Worm (Caenorhabditis elegans): ENCODE results near the gene K08C7.6.

- TF ChIP-seq F39B2.1 (GFP tag; IDR thresholded peaks at IDR 0.05) (no peak), F49E8.2 (tag; optimal IDR thresholded peaks at IDR 0.05; ENCODE audit: insufficient read depth) (no peak), lin-35 (GFP tag; optimal IDR thresholded peaks at IDR 0.05) (no peak), ztf-25 (GFP tag; IDR thresholded peaks at IDR 0.05) (no peak), ccch-3 (GFP tag; optimal IDR thresholded peaks at IDR 0.05) (no peak), madf-10 (tag; optimal IDR thresholded peaks at IDR 0.05) (no peak), snpc-1.1 (tag; optimal IDR thresholded peaks at IDR 0.05; ENCODE audit: insufficient read depth) (no peak), lin-26 (GFP tag; IDR thresholded peaks at IDR 0.05) (no peak), T07F8.4 (tag; optimal IDR thresholded peaks at IDR 0.05) (no peak), sea-2 (GFP tag; IDR thresholded peaks at IDR 0.05) (no peak), hmg-20 (GFP tag; IDR thresholded peaks at IDR 0.05) (no peak), ama-1 (optimal IDR thresholded peaks at IDR 0.05) (no peak), ama-1 (GFP tag; optimal IDR thresholded peaks at IDR 0.05) (no peak)
These were observed 42.1 kb upstream of the K08C7.6 start, which contains the start of gene ZC168.2 for ce11 chrIV:10727734-10728133.

Measured in whole organism, young adult.